Fruit fly (Drosophila melanogaster): ENCODE results near the gene CG12605.

DNA sequence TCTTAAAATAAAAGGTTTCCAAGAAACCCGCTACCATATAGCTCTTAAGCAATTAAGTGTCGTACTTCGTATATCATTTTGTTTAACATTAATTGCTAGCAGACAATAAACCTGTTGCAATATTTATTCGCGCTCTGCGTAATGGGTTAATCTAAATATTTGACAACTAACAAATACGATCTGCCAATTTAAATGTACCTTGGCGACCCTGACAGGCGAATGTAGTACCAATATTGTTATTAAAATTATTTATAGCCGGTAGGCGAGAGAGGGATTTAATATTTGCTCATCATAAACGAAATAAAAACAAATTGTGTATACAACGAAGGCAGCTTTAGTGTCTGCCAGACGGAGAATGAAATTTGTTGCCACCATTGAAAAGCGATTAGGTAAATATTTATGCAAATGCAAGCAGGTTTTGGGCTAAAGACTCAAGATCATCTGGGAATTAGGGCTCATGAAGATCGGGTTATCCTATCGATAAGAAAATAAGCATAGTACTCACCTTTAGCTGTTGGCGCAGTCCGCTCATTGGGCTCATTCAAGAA lies 31.8 kb downstream of the CG12605 start:
- TF ChIP-seq tll (GFP tag; optimal IDR thresholded peaks at IDR 0.05) (no peak), CG7839 (tag; optimal IDR thresholded peaks at IDR 0.05) (peak; percentile 22), stc (GFP tag; IDR thresholded peaks at IDR 0.05) (no peak), insv (GFP tag; optimal IDR thresholded peaks at IDR 0.05) (no peak), Med (GFP tag) (peak; percentile 84), dpn (GFP tag; optimal IDR thresholded peaks at IDR 0.05) (no peak), CG18619 (GFP tag; optimal IDR thresholded peaks at IDR 0.05) (peak; percentile 16), BtbVII (GFP tag; optimal IDR thresholded peaks at IDR 0.05) (peak; percentile 54), dati (GFP tag; IDR thresholded peaks at IDR 0.05) (no peak), ERR (GFP tag; optimal IDR thresholded peaks at IDR 0.05) (no peak), D19A (tag; optimal IDR thresholded peaks at IDR 0.05) (no peak), Hsf (GFP tag; optimal IDR thresholded peaks at IDR 0.05) (no peak)
